Fruit fly (Drosophila melanogaster) whole organism, pupa: ENCODE data around the gene CG43954.

Source experiments
- CG10348 ChIP-seq: fragments of 200-800 bp; sonication (Bioruptor generic); IDR thresholded peaks from 2 replicates; pipeline ENCODE4 v1.3.6; 2022; ENCODE audit warnings: missing biosample characterization, missing genetic modification characterization
- CG12605 ChIP-seq: fragments of 200-800 bp; sonication (Bioruptor generic); IDR thresholded peaks from 2 replicates; pipeline ENCODE4 v1.3.6; 2022; ENCODE audit warnings: missing biosample characterization, missing genetic modification characterization
- CG13204 ChIP-seq: fragments of 200-800 bp; sonication (Bioruptor generic); optimal IDR thresholded peaks from 2 replicates; lab custom pipeline; 2018; ENCODE audit warnings: missing biosample characterization, mild to moderate bottlenecking, missing genetic modification characterization, moderate library complexity
- CG14655 ChIP-seq: fragments of 200-800 bp; sonication (Bioruptor generic); optimal IDR thresholded peaks from 3 replicates; lab custom pipeline; 2017; ENCODE audit warnings: mild to moderate bottlenecking, missing biosample characterization, missing genetic modification reagents, missing genetic modification characterization
- CG15710 ChIP-seq: fragments of 200-800 bp; sonication (Bioruptor generic); optimal IDR thresholded peaks from 2 replicates; lab custom pipeline; 2018; ENCODE audit warnings: missing biosample characterization, mild to moderate bottlenecking, missing genetic modification characterization, moderate library complexity
- CG17806 ChIP-seq: fragments of 200-800 bp; sonication (Bioruptor generic); optimal IDR thresholded peaks from 2 replicates; lab custom pipeline; 2018; ENCODE audit warnings: missing biosample characterization, mild to moderate bottlenecking, missing genetic modification characterization, moderate library complexity
- CG32121 ChIP-seq: fragments of 200-800 bp; sonication (Bioruptor generic); IDR thresholded peaks from 2 replicates; pipeline ENCODE4 v1.3.6; 2022; ENCODE audit warnings: missing biosample characterization, missing genetic modification characterization
- CG34367 ChIP-seq: fragments of 200-800 bp; sonication (Bioruptor generic); optimal IDR thresholded peaks from 2 replicates; lab custom pipeline; 2018; ENCODE audit warnings: missing biosample characterization, mild to moderate bottlenecking, missing genetic modification characterization
- CG4496 ChIP-seq: fragments of 200-800 bp; sonication (Bioruptor generic); IDR thresholded peaks from 3 replicates; pipeline ENCODE4 v1.3.6; 2022; ENCODE audit warnings: missing biosample characterization, missing genetic modification characterization
- CG8159 ChIP-seq: fragments of 200-800 bp; sonication (Bioruptor generic); optimal IDR thresholded peaks from 3 replicates; lab custom pipeline; 2018; ENCODE audit warnings: missing biosample characterization, mild to moderate bottlenecking, missing genetic modification characterization, moderate library complexity
- CG9948 ChIP-seq: fragments of 200-800 bp; sonication (Bioruptor generic); optimal IDR thresholded peaks from 2 replicates; lab custom pipeline; 2018; ENCODE audit warnings: missing biosample characterization, mild to moderate bottlenecking, missing genetic modification characterization, moderate library complexity
- D1 ChIP-seq: fragments of 200-800 bp; sonication (Bioruptor generic); optimal IDR thresholded peaks from 2 replicates; lab custom pipeline; 2018; ENCODE audit warnings: missing biosample characterization, mild to moderate bottlenecking, missing genetic modification characterization, moderate library complexity
- EcR ChIP-seq: fragments of 200-800 bp; sonication (Bioruptor generic); optimal IDR thresholded peaks from 3 replicates; lab custom pipeline; 2019; ENCODE audit warnings: missing biosample characterization, missing genetic modification characterization, mild to moderate bottlenecking, moderate library complexity, missing genetic modification reagents
- Ets98B ChIP-seq: fragments of 200-800 bp; sonication (Bioruptor generic); IDR thresholded peaks from 2 replicates; pipeline ENCODE4 v1.3.6; 2022; ENCODE audit warnings: missing biosample characterization, missing genetic modification characterization
- Pif1A ChIP-seq: fragments of 200-800 bp; sonication (Bioruptor generic); optimal IDR thresholded peaks from 3 replicates; lab custom pipeline; 2016; ENCODE audit warnings: missing biosample characterization, missing genetic modification characterization
- Snoo ChIP-seq: fragments of 200-800 bp; sonication (Bioruptor generic); optimal IDR thresholded peaks from 3 replicates; lab custom pipeline; 2017; ENCODE audit warnings: missing biosample characterization, mild to moderate bottlenecking, missing genetic modification characterization, inconsistent platforms
- fd96Ca ChIP-seq: fragments of 200-800 bp; sonication (Bioruptor generic); IDR thresholded peaks from 3 replicates; pipeline ENCODE4 v1.3.6; 2022; ENCODE audit warnings: missing biosample characterization, missing genetic modification characterization
- gl ChIP-seq: fragments of 200-800 bp; sonication (Bioruptor generic); optimal IDR thresholded peaks from 2 replicates; lab custom pipeline; 2018; ENCODE audit warnings: missing biosample characterization, mild to moderate bottlenecking, missing genetic modification characterization
- rn ChIP-seq: fragments of 200-800 bp; sonication (Bioruptor generic); IDR thresholded peaks from 2 replicates; pipeline ENCODE4 v1.3.6; 2022; ENCODE audit warnings: missing biosample characterization, missing genetic modification characterization

The CG43954 gene

DNA sequence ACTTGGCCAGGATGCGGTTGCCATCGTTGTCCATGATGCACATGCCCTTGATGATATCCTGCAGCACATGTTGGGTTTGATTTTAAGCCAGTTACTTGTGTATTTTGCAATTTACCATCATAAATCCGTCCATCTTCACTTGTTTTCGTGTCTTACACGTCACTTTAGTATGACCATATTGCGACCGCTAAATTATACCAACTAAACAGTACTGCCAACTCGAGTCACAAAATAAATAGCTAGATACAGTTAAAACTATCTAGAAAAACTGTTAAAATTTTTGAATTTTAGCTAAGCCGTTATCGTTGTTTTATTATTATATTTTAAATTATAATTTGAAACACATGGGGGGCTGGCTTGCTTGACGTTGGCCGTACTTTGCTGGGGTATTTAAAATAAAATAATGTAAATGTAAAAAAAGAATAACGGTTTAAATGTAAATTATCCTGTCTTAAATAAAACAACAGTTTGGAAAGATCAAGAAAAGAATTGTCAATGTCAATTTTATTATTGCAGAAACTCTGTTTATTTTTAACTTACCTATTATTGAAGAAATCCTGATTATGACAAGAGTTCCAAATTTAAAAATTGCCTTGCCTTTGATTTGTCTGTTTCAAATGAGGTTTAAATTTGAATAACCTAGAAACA is 38.0 kb downstream of the CG43954 start, which contains the start of the genes zetaCOP and CG13032:
zetaCOP (minus strand) TSS at position 189 of the 648 bp plus-strand sequence.
CG13032 (plus strand) TSS at position 598 of the 648 bp plus-strand sequence.
- TF ChIP-seq D1 (tag; lab: Kevin White, UChicago) (peak; percentile 57), CG4496 (GFP tag; lab: Robert Waterston, UW) (no peak)

DNA sequence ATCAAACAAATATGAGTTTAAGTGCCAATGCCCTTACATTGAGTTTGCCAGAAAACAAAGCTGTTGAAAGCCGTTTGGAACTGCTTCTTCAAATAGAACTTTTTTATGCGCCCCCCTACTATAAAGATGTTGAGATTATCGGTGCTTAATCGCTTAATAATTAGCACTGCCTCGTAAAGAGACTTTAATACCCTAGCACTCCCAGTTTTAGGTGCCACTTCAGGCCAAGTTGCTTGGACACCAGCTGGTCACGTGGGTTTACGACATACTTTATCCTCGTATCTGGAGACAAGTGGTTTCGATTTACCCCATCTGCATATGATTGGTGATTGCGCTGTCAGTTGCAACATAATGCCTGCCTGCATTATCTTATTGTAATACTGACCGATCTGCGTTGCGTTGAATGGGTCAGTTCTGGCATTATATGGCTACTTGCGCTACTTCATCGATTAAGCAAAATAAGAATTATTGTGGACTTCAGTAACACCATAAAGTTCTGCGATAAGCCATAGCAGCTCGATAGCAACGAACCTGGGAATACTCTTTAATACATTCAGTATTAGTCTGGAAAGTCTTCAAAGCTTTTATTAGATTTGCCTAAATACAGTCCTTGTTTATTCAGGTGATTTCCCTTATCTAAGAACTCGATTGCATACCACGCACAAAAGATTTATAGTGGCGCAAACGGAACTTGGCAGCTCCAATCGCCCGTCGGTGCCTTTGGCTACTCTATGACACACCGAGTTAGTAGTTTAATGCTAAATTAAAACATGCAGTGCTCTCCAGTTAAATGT is 40.4 kb downstream of the CG43954 start:
- TF ChIP-seq CG10348 (no peak), Ets98B (GFP tag; lab: Robert Waterston, UW) (no peak), fd96Ca (GFP tag; lab: Robert Waterston, UW) (no peak), CG15710 (tag; lab: Kevin White, UChicago) (no peak), D1 (tag; lab: Kevin White, UChicago) (no peak), CG34367 (tag; lab: Kevin White, UChicago) (no peak), CG12605 (GFP tag; lab: Robert Waterston, UW) (no peak), CG4496 (GFP tag; lab: Robert Waterston, UW) (no peak), CG17806 (tag; lab: Kevin White, UChicago) (no peak), Snoo (tag; lab: Kevin White, UChicago) (no peak)

DNA sequence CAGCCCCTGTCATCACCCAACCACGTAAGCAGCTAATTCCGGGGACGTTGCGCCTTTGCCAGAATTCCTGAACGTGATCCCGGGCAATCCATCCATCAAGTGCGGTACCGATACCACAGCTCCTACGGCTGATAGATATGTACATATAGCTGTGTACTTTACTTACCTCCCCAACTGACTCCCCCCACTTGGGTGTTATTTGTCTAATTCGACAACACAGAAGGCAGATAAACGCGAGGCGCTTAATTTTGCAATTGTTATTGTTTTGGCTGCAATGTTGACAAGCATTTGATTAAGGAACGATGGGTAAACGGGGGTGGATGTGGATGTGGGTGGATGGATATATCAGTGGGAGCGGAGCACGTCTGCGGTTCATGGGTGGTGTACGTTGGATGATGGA is 41.3 kb downstream of the CG43954 start:
- no peak for TF ChIP-seq CG15710 (tag; lab: Kevin White, UChicago)
- TF ChIP-seq D1 (tag; lab: Kevin White, UChicago), result no peak
- 0 out of 2 replicates have a peak, but pooled peaks have one; percentile 11 for TF ChIP-seq Ets98B (GFP tag; lab: Robert Waterston, UW)

DNA sequence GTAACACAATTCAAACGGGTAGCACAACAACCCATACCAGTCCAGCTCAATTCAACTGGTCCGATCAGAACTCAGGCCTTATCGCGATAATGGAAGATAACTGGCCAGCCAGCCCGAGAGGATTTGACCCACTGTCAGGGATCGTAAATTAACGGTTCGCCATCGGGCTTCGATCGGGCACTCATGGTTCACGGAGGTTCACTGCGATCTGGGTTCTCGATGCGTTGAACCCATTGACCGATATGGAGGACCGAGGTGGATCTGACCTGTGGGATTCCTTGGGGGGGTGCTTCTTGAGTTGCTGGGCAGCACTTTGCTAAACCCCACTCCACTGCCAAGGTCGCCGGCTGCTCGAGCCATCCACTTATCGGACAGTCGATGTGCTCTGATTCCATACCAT is 42.7 kb downstream of the CG43954 start:
- TF ChIP-seq CG15710 (tag; lab: Kevin White, UChicago) (no peak), EcR (GFP tag; lab: Kevin White, UChicago) (peak; percentile 86)
- TF ChIP-seq, all 21 proteins: peak for 1

DNA sequence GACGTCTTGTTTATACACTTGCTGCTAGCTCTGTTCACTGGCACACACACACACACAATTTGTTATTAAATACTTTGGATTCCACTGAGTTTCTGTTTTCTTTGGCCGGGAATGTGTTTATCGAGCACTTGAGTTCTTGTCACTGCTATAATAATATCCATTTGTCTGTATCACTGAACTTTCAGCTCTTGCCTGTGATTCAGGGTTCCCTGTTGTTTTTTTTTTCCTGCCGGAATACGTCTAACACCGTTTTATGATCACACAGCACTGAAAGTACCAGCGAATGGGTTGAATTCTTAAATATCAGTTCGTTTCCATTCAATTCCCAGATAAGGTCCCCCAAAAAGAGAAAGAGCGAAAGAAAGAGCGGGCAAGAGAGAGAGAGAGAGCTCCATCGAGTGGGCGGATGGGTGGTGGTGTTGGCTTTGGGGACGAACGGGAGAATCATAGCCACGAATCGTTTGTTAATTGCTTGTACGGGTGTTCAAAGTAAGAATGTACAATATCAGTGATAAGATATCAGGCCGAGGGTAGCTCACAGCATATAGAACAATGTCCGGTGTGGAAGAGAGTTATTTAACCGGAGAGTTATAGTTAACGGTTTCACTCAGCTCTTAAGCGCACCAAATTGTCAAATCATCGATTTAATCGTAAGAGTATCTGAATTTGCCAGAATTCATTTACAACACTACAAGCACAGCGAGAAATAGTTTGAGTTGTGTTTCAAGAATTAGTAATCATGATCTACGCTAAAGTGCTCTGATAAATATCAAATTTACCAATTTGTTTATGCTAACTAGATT is 43.6 kb downstream of the CG43954 start, which contains the start of gene Galphaf:
Galphaf (minus strand) TSS at position 272 of the 803 bp plus-strand sequence.
- TF ChIP-seq CG17806 (tag; lab: Kevin White, UChicago), result no peak
- TF ChIP-seq EcR (GFP tag; lab: Kevin White, UChicago), result peak; percentile 17

DNA sequence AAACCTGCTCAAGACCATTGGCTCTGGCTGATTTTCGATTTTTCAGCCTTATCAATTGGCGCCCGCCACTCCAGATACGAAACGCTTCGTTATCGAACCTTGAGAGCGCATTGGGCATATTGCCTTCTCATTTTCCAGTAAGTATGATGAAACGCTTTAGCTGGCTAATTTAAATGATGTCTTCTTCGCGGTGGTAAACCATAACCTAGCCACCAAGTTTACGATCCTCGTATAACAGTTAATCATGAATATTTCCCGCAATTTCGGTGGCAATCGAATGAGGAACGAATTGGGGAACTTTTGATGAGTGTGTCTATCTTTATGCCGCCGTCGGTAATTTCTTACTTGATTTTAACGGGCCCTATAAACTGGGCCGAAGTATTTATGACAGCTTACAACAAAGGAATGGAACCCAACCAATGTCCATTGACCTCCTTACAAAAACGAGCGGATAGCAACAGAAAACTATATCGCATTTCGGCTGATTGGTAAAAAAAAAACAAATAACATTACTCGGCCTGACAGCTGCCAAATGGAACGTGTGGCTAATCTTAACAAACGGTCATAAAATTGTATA is 45.0 kb downstream of the CG43954 start:
- no peak for TF ChIP-seq CG8159
- no peak for TF ChIP-seq CG9948 (tag; lab: Kevin White, UChicago)
- no peak for TF ChIP-seq CG15710 (tag; lab: Kevin White, UChicago)
- TF ChIP-seq Snoo (tag; lab: Kevin White, UChicago), result no peak
- TF ChIP-seq EcR (GFP tag; lab: Kevin White, UChicago), result no peak
- no peak for TF ChIP-seq CG14655 (GFP tag; lab: Kevin White, UChicago)
- TF ChIP-seq CG4496 (GFP tag; lab: Robert Waterston, UW), result no peak
- TF ChIP-seq CG17806 (tag; lab: Kevin White, UChicago), result no peak
- no peak for TF ChIP-seq Pif1A (GFP tag; lab: Kevin White, UChicago)
- TF ChIP-seq CG12605 (GFP tag; lab: Robert Waterston, UW), result no peak
- no peak for TF ChIP-seq CG13204 (GFP tag; lab: Kevin White, UChicago)
- TF ChIP-seq Ets98B (GFP tag; lab: Robert Waterston, UW), result no peak
- TF ChIP-seq CG32121, result no peak
- no peak for TF ChIP-seq CG10348
- no peak for TF ChIP-seq rn (GFP tag; lab: Robert Waterston, UW)
- TF ChIP-seq gl (tag; lab: Kevin White, UChicago), result no peak
- no peak for TF ChIP-seq fd96Ca (GFP tag; lab: Robert Waterston, UW)
- no peak for TF ChIP-seq D1 (tag; lab: Kevin White, UChicago)
